Fruit fly (Drosophila melanogaster) whole organism, embryonic: ENCODE measurements around the gene Srg3.

Source experiments
- CG2199 ChIP-seq: fragments of 200-800 bp; sonication (Bioruptor generic); IDR thresholded peaks from 3 replicates; pipeline ENCODE4 v1.3.6; 2022; ENCODE audit warnings: missing biosample characterization, missing genetic modification characterization
- CG8290 ChIP-seq, 3 experiments: fragments of 200-800 bp; sonication (Bioruptor generic); optimal IDR thresholded peaks; 2 replicates each; lab custom pipeline; 2016 to 2019; ENCODE audit warnings: missing biosample characterization in 3 of 3, missing genetic modification characterization in 3 of 3, mild to moderate bottlenecking in 2 of 3, moderate library complexity in 1 of 3
- Hey ChIP-seq: fragments of 200-800 bp; sonication (Bioruptor generic); optimal IDR thresholded peaks from 3 replicates; lab custom pipeline; 2018; ENCODE audit warnings: missing biosample characterization, mild to moderate bottlenecking, missing genetic modification characterization
- Lpt ChIP-seq: fragments of >200 bp; optimal IDR thresholded peaks from 2 replicates; lab custom pipeline; 2018; ENCODE audit warnings: missing biosample characterization, missing genetic modification characterization
- h ChIP-seq: fragments of >200 bp; optimal IDR thresholded peaks from 2 replicates; lab custom pipeline; 2017
- hbn ChIP-seq: fragments of 200-800 bp; sonication (Bioruptor generic); IDR thresholded peaks from 2 replicates; pipeline ENCODE4 v1.3.6; 2022; ENCODE audit warnings: missing biosample characterization, missing genetic modification characterization; ENCODE audit not compliant: partially characterized antibody
- pan ChIP-seq, 4 experiments: fragments of >200 bp in 3 of 4; fragments of 200-800 bp in 1 of 4; sonication (Bioruptor generic) in 1 of 4; optimal IDR thresholded peaks in 3 of 4; IDR thresholded peaks in 1 of 4; 2 replicates each; pipeline versions ENCODE4 v1.3.6 to Lab custom; 2017 to 2022; ENCODE audit warnings: missing biosample characterization in 2 of 4, missing genetic modification characterization in 2 of 4, mixed read lengths in 1 of 4
- pho ChIP-seq: fragments of 200-800 bp; sonication (Bioruptor generic); optimal IDR thresholded peaks from 2 replicates; lab custom pipeline; 2016; ENCODE audit warnings: missing biosample characterization, missing genetic modification characterization
- psq ChIP-seq: fragments of 200-800 bp; sonication (Bioruptor generic); optimal IDR thresholded peaks from 2 replicates; lab custom pipeline; 2017; ENCODE audit warnings: missing biosample characterization, missing genetic modification characterization
- tgo ChIP-seq: fragments of 200-800 bp; sonication (Bioruptor generic); IDR thresholded peaks from 3 replicates; pipeline ENCODE4 v1.3.6; 2022; ENCODE audit warnings: missing biosample characterization, missing genetic modification characterization

DNA sequence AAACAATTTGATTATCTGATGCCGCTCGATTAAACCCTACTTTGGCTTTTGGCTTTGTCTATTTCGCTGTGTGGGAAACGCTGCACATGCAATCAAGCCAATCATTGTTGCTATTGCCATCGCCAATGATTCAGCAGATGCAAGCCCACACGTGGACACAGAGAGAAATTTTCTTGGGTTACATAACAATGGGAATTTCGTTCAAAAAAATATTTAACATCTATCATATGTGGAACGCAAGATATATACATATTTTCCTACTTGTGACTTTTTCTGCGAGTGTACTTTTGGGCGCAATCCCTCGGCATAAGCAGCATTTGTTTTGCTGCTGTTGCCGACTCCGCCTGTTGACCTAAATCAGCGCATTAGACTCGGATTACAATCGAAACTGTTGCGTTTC is 23.7 kb upstream of the Srg3 start:
- no peak for TF ChIP-seq pho (GFP tag; lab: Kevin White, UChicago)
- 0 out of 3 replicates have a peak, but pooled peaks have one; percentile 33 for TF ChIP-seq CG2199 (GFP tag; lab: Robert Waterston, UW)
- no peak for TF ChIP-seq hbn (GFP tag; lab: Robert Waterston, UW)
- no peak for TF ChIP-seq h
- TF ChIP-seq Lpt (GFP tag; lab: Kevin White, UChicago) = no peak
- TF ChIP-seq tgo = no peak; the same call in 2 of the 3 replicates
- no peak for TF ChIP-seq CG8290 (GFP tag; optimal IDR thresholded peaks at IDR 0.05; lab: Kevin White, UChicago)
- no peak for TF ChIP-seq CG8290 (tag; optimal IDR thresholded peaks at IDR 0.05; lab: Kevin White, UChicago)
- no peak for TF ChIP-seq pan (optimal IDR thresholded peaks at IDR 0.05; lab: Kevin White, UChicago)
- peak in 1 of 2 experiments; percentile 64 for TF ChIP-seq pan (GFP tag; optimal IDR thresholded peaks at IDR 0.05 in 1 of 2, IDR thresholded peaks at IDR 0.05 in 1 of 2)
- TF ChIP-seq psq (GFP tag; lab: Kevin White, UChicago) = no peak
- no peak for TF ChIP-seq Hey (tag; lab: Kevin White, UChicago)
